Worm (Caenorhabditis elegans) whole organism, mixed stage, embryonic: ENCODE data around the gene C14B4.2.

Source experiments
- lin-13 ChIP-seq: fragments of 150-350 bp; optimal IDR thresholded peaks from 2 replicates; lab custom pipeline; 2014; ENCODE audit warnings: missing biosample characterization, missing genetic modification characterization
- nhr-237 ChIP-seq: fragments of 150-350 bp; optimal IDR thresholded peaks from 2 replicates; lab custom pipeline; 2014; ENCODE audit warnings: missing biosample characterization, missing genetic modification characterization
- nhr-28 ChIP-seq: fragments of 150-350 bp; optimal IDR thresholded peaks from 2 replicates; lab custom pipeline; 2014; ENCODE audit warnings: missing biosample characterization, missing genetic modification characterization
- pha-4 ChIP-seq: fragments of 150-350 bp; optimal IDR thresholded peaks from 2 replicates; lab custom pipeline; 2018; ENCODE audit warnings: missing biosample characterization, missing genetic modification reagents, missing genetic modification characterization
- sem-2 ChIP-seq: fragments of 200-800 bp; sonication (Bioruptor generic); optimal IDR thresholded peaks from 2 replicates; lab custom pipeline; 2018; ENCODE audit warnings: mild to moderate bottlenecking, missing genetic modification characterization, missing compliant biosample characterization
- snpc-4 ChIP-seq: fragments of 150-350 bp; optimal IDR thresholded peaks from 2 replicates; lab custom pipeline; 2014; ENCODE audit warnings: missing biosample characterization, missing genetic modification characterization
- tbx-8 ChIP-seq: fragments of 200-800 bp; sonication (Bioruptor generic); optimal IDR thresholded peaks from 2 replicates; lab custom pipeline; 2018; ENCODE audit warnings: mild to moderate bottlenecking, missing genetic modification characterization, moderate library complexity, missing compliant biosample characterization
- unc-62 ChIP-seq: fragments of 150-350 bp; optimal IDR thresholded peaks from 2 replicates; lab custom pipeline; 2014; ENCODE audit warnings: missing biosample characterization, missing genetic modification reagents, missing genetic modification characterization
- ztf-11 ChIP-seq: fragments of 150-350 bp; optimal IDR thresholded peaks from 2 replicates; lab custom pipeline; 2014; ENCODE audit warnings: missing biosample characterization, missing genetic modification characterization

ce11 chrV:19362568-19362967 lies at the start of gene C14B4.2:
- TF ChIP-seq tbx-8 (GFP tag; lab: Kevin White, UChicago) (no peak), snpc-4 (tag; lab: Kevin White, UChicago) (no peak), lin-13 (tag; lab: Kevin White, UChicago) (no peak), unc-62 (GFP tag; lab: Kevin White, UChicago) (no peak), pha-4 (no peak), sem-2 (GFP tag; lab: Kevin White, UChicago) (no peak), nhr-28 (tag; lab: Kevin White, UChicago) (no peak), nhr-237 (tag; lab: Kevin White, UChicago) (no peak), ztf-11 (tag; lab: Kevin White, UChicago) (no peak)
